Fruit fly (Drosophila melanogaster): Measurements from ENCODE around the gene Gr22c.

- TF ChIP-seq CTCF (optimal IDR thresholded peaks at IDR 0.05) (no peak), CG8478 (optimal IDR thresholded peaks at IDR 0.05) (no peak)
Observed at dm6 chr2L:1787929-1788328, 3.7 kb downstream of the Gr22c start.

Data from S2 (cell line).